Worm (Caenorhabditis elegans) whole organism, late embryonic: ENCODE measurements around the gene gcsh-1.

Experiments used
- C08G9.2 ChIP-seq: sonication (generic microtip); optimal IDR thresholded peaks from 2 replicates; lab custom pipeline; 2016; ENCODE audit warnings: mild to moderate bottlenecking, missing genetic modification characterization, moderate library complexity, missing compliant biosample characterization
- F13H6.1 ChIP-seq: sonication (generic microtip); optimal IDR thresholded peaks from 2 replicates; lab custom pipeline; 2016; ENCODE audit warnings: missing genetic modification characterization, missing compliant biosample characterization
- ama-1 ChIP-seq: fragments of 150-350 bp; optimal IDR thresholded peaks from 2 replicates; lab custom pipeline; 2014
- ceh-19 ChIP-seq: fragments of 200-800 bp; sonication (Bioruptor generic); optimal IDR thresholded peaks from 2 replicates; lab custom pipeline; 2018; ENCODE audit warnings: mild to moderate bottlenecking, missing genetic modification characterization, missing compliant biosample characterization
- ceh-34 ChIP-seq: sonication (generic microtip); optimal IDR thresholded peaks from 2 replicates; lab custom pipeline; 2016; ENCODE audit warnings: mild to moderate bottlenecking, missing genetic modification characterization, missing compliant biosample characterization
- dmd-4 ChIP-seq: sonication (generic microtip); optimal IDR thresholded peaks from 2 replicates; lab custom pipeline; 2016; ENCODE audit warnings: borderline replicate concordance, missing genetic modification characterization, missing compliant biosample characterization
- hlh-30 ChIP-seq: sonication (generic microtip); optimal IDR thresholded peaks from 2 replicates; lab custom pipeline; 2017; ENCODE audit warnings: antibody characterized with exemption, missing genetic modification characterization, missing compliant biosample characterization; ENCODE audit not compliant: insufficient read depth
- hlh-8 ChIP-seq: sonication (generic microtip); optimal IDR thresholded peaks from 2 replicates; lab custom pipeline; 2016; ENCODE audit warnings: missing genotype, missing genetic modification characterization, missing compliant biosample characterization
- pqm-1 ChIP-seq: sonication (generic microtip); optimal IDR thresholded peaks from 2 replicates; lab custom pipeline; 2016; ENCODE audit warnings: missing genetic modification characterization, missing compliant biosample characterization
- unc-86 ChIP-seq: sonication (generic microtip); optimal IDR thresholded peaks from 2 replicates; lab custom pipeline; 2016; ENCODE audit warnings: missing genetic modification characterization, missing compliant biosample characterization

DNA sequence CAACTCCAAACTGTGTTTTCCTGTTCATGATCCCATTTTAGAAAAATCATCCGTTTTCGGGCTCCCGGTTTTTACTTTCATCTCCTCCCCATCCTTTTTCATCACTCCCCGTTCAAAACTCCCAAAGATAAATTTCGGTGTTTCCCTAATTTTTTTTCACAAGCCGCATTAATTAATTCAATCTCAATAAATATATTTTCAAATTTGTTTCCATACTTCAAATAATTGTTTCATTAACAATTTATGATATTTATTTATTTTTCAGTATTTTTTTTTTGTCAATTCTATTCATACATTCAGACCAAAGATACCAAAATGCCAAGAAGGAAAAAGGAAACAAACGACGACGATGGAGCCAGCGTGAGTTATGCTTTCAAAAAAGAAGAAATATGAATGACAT is 5.6 kb upstream of the gcsh-1 start, which contains the start of gene D1025.1:
- no peak for TF ChIP-seq F13H6.1
- TF ChIP-seq ceh-19 (GFP tag; lab: Kevin White, UChicago), result no peak
- TF ChIP-seq hlh-8 (tag; lab: Kevin White, UChicago), result no peak
- no peak for TF ChIP-seq dmd-4 (tag; lab: Kevin White, UChicago)
- no peak for TF ChIP-seq hlh-30
- TF ChIP-seq unc-86, result no peak
- TF ChIP-seq pqm-1 (tag; lab: Kevin White, UChicago), result no peak
- no peak for TF ChIP-seq ceh-34 (tag; lab: Kevin White, UChicago)
- no peak for TF ChIP-seq ama-1
- TF ChIP-seq C08G9.2 (tag; lab: Kevin White, UChicago), result no peak
